Worm (Caenorhabditis elegans): Measurements from ENCODE around the gene rpl-36.

DNA sequence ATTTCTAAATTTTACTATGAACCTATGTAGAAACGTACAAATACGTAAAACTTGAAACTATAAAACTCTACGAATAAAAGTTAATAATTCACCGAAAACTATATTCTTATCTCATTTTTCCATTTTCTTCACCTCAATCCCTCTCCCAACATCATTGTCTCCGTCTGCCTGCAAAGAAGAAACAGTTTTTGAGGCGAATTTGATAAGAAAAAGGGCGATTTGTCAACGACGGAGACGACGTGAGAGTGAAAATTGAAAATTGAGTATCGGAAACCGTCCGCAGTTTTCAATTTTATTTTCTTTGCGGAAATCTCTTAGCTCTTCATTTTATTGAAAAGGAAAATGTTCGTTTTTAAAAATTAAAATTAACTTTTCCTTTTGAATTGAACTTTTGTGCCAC is 32.0 kb downstream of the rpl-36 start:
- no peak for TF ChIP-seq blmp-1 (tag; optimal IDR thresholded peaks at IDR 0.05; ENCODE audit: insufficient read depth)
- TF ChIP-seq unc-62 (GFP tag; optimal IDR thresholded peaks at IDR 0.05): no peak
- no peak for TF ChIP-seq egl-27 (tag; optimal IDR thresholded peaks at IDR 0.05)
- no peak for TF ChIP-seq elt-1 (tag; optimal IDR thresholded peaks at IDR 0.05)
- TF ChIP-seq nhr-12 (tag; optimal IDR thresholded peaks at IDR 0.05): no peak
- TF ChIP-seq lsy-2 (tag; optimal IDR thresholded peaks at IDR 0.05): no peak
- TF ChIP-seq ceh-82 (tag; optimal IDR thresholded peaks at IDR 0.05): no peak
- TF ChIP-seq nhr-23 (tag; optimal IDR thresholded peaks at IDR 0.05): no peak
- TF ChIP-seq ceh-16 (tag; optimal IDR thresholded peaks at IDR 0.05): no peak
- TF ChIP-seq ama-1 (optimal IDR thresholded peaks at IDR 0.05): no peak
- no peak for TF ChIP-seq snpc-4 (tag; optimal IDR thresholded peaks at IDR 0.05)
- TF ChIP-seq nhr-11 (tag; optimal IDR thresholded peaks at IDR 0.05): no peak
- no peak for TF ChIP-seq F13H6.1 (tag; optimal IDR thresholded peaks at IDR 0.05)
- TF ChIP-seq nhr-237 (tag; optimal IDR thresholded peaks at IDR 0.05): no peak
